Fruit fly (Drosophila melanogaster): ENCODE data around the gene CG13458.

DNA sequence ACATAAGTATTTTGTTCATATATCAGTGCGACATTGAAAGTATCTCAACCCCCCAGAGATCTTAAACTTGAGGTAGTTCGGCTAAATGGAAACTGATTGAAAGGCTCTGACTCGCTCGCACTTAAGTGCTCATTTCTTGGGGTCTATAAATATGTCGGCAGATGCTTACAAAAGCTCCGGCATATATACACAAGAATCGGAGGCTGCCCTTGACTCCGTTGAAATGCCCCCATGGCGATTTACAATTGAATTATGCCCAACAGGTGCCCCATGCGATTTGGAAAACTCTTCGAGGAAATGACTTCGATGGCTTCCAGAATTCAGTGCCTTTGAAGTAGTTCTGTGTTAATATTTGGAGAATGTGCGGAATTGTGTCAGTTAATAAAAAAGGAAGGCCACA lies 39.7 kb upstream of the CG13458 start:
- no peak for TF ChIP-seq vfl (GFP tag; optimal IDR thresholded peaks at IDR 0.05)
- no peak for TF ChIP-seq bsh (GFP tag; optimal IDR thresholded peaks at IDR 0.05)
- no peak for TF ChIP-seq CG4854 (GFP tag; optimal IDR thresholded peaks at IDR 0.05)
- no peak for TF ChIP-seq CG17802 (tag; optimal IDR thresholded peaks at IDR 0.05)
- no peak for TF ChIP-seq CG1602 (GFP tag; optimal IDR thresholded peaks at IDR 0.05)
- no peak for TF ChIP-seq wor (GFP tag; IDR thresholded peaks at IDR 0.05)
- TF ChIP-seq CkIIα-i1 (GFP tag; IDR thresholded peaks at IDR 0.05): no peak
- TF ChIP-seq CG15269 (tag; optimal IDR thresholded peaks at IDR 0.05): no peak

Data from whole organism, embryonic.